Fruit fly (Drosophila melanogaster) whole organism, pupa: Measurements from ENCODE around the gene fy.

Experiments used
- CG10348 ChIP-seq: fragments of 200-800 bp; sonication (Bioruptor generic); IDR thresholded peaks from 2 replicates; pipeline ENCODE4 v1.3.6; 2022; ENCODE audit warnings: missing biosample characterization, missing genetic modification characterization
- CG15710 ChIP-seq: fragments of 200-800 bp; sonication (Bioruptor generic); optimal IDR thresholded peaks from 2 replicates; lab custom pipeline; 2018; ENCODE audit warnings: missing biosample characterization, mild to moderate bottlenecking, missing genetic modification characterization, moderate library complexity
- CG34367 ChIP-seq: fragments of 200-800 bp; sonication (Bioruptor generic); optimal IDR thresholded peaks from 2 replicates; lab custom pipeline; 2018; ENCODE audit warnings: missing biosample characterization, mild to moderate bottlenecking, missing genetic modification characterization
- CG4496 ChIP-seq: fragments of 200-800 bp; sonication (Bioruptor generic); IDR thresholded peaks from 3 replicates; pipeline ENCODE4 v1.3.6; 2022; ENCODE audit warnings: missing biosample characterization, missing genetic modification characterization
- CG8159 ChIP-seq: fragments of 200-800 bp; sonication (Bioruptor generic); optimal IDR thresholded peaks from 3 replicates; lab custom pipeline; 2018; ENCODE audit warnings: missing biosample characterization, mild to moderate bottlenecking, missing genetic modification characterization, moderate library complexity
- CG8301 ChIP-seq: fragments of 200-800 bp; sonication (Bioruptor generic); optimal IDR thresholded peaks from 2 replicates; lab custom pipeline; 2018; ENCODE audit warnings: missing biosample characterization, mild to moderate bottlenecking, missing genetic modification characterization
- D1 ChIP-seq: fragments of 200-800 bp; sonication (Bioruptor generic); optimal IDR thresholded peaks from 2 replicates; lab custom pipeline; 2018; ENCODE audit warnings: missing biosample characterization, mild to moderate bottlenecking, missing genetic modification characterization, moderate library complexity
- EcR ChIP-seq: fragments of 200-800 bp; sonication (Bioruptor generic); optimal IDR thresholded peaks from 3 replicates; lab custom pipeline; 2019; ENCODE audit warnings: missing biosample characterization, missing genetic modification characterization, mild to moderate bottlenecking, moderate library complexity, missing genetic modification reagents
- Pif1B ChIP-seq: fragments of 200-800 bp; sonication (Bioruptor generic); optimal IDR thresholded peaks from 3 replicates; lab custom pipeline; 2016; ENCODE audit warnings: missing biosample characterization, missing genetic modification characterization
- fd96Ca ChIP-seq: fragments of 200-800 bp; sonication (Bioruptor generic); IDR thresholded peaks from 3 replicates; pipeline ENCODE4 v1.3.6; 2022; ENCODE audit warnings: missing biosample characterization, missing genetic modification characterization
- gl ChIP-seq: fragments of 200-800 bp; sonication (Bioruptor generic); optimal IDR thresholded peaks from 2 replicates; lab custom pipeline; 2018; ENCODE audit warnings: missing biosample characterization, mild to moderate bottlenecking, missing genetic modification characterization
- rn ChIP-seq: fragments of 200-800 bp; sonication (Bioruptor generic); IDR thresholded peaks from 2 replicates; pipeline ENCODE4 v1.3.6; 2022; ENCODE audit warnings: missing biosample characterization, missing genetic modification characterization

- TF ChIP-seq CG10348 (no peak), CG4496 (GFP tag; lab: Robert Waterston, UW) (peak; percentile 65), rn (GFP tag; lab: Robert Waterston, UW) (no peak), CG15710 (tag; lab: Kevin White, UChicago) (peak; percentile 60), gl (tag; lab: Kevin White, UChicago) (peak; percentile 61), CG8159 (peak; percentile 69), D1 (tag; lab: Kevin White, UChicago) (peak; percentile 0), CG8301 (tag; lab: Kevin White, UChicago) (peak; percentile 59), EcR (GFP tag; lab: Kevin White, UChicago) (peak; percentile 97), fd96Ca (GFP tag; lab: Robert Waterston, UW) (0 out of 3 replicates have a peak, but pooled peaks have one; percentile 62), CG34367 (peak; percentile 61), Pif1B (GFP tag; lab: Kevin White, UChicago) (peak; percentile 68)
Observed at dm6 chr2L:8416350-8417046, 13.4 kb upstream of the fy start.
